Worm (Caenorhabditis elegans): ENCODE results near the gene frpr-16.

frpr-16 gene

DNA sequence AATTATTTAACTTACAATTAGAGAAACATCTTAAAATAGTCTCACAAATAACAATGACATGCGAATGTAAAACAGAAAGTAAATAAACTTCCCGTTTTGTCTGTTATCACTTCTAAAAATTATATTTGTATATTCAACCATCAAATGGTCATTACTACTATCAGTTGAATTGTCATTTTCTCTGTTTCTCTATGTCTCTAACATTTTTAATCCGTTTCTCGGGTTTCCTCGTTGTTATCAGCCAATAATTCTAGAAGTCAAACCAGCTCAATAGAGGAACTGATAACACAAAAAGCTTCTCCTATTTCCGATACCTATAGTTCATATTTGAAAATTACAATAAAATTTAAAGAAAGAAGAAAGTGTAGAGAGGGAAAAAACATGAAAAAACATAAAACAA, 4.4 kb downstream of the frpr-16 start:
- no peak for TF ChIP-seq nhr-21 (tag; optimal IDR thresholded peaks at IDR 0.05)
- TF ChIP-seq lin-13 (GFP tag; optimal IDR thresholded peaks at IDR 0.05), result peak; percentile 28
- no peak for TF ChIP-seq nhr-6 (tag; optimal IDR thresholded peaks at IDR 0.05)
- no peak for TF ChIP-seq unc-39 (tag; optimal IDR thresholded peaks at IDR 0.05)
- no peak for TF ChIP-seq ztf-1 (GFP tag; conservative IDR thresholded peaks at IDR 0.05)
- no peak for TF ChIP-seq dmd-4 (tag; optimal IDR thresholded peaks at IDR 0.05)
- TF ChIP-seq ceh-82 (tag; optimal IDR thresholded peaks at IDR 0.05), result no peak
- no peak for TF ChIP-seq ama-1 (optimal IDR thresholded peaks at IDR 0.05)
- TF ChIP-seq C34F6.9 (tag; optimal IDR thresholded peaks at IDR 0.05), result no peak
- TF ChIP-seq alr-1 (tag; optimal IDR thresholded peaks at IDR 0.05), result no peak
- TF ChIP-seq nhr-25 (tag; optimal IDR thresholded peaks at IDR 0.05), result no peak
- no peak for TF ChIP-seq ztf-11 (tag; optimal IDR thresholded peaks at IDR 0.05)
- no peak for TF ChIP-seq ztf-4 (tag; optimal IDR thresholded peaks at IDR 0.05)
- TF ChIP-seq nhr-237 (tag; optimal IDR thresholded peaks at IDR 0.05), result no peak
- no peak for TF ChIP-seq zag-1 (tag; optimal IDR thresholded peaks at IDR 0.05)
- TF ChIP-seq R02D3.7 (tag; optimal IDR thresholded peaks at IDR 0.05), result no peak
- TF ChIP-seq mdl-1 (tag; optimal IDR thresholded peaks at IDR 0.05), result no peak
- TF ChIP-seq nhr-12 (tag; optimal IDR thresholded peaks at IDR 0.05), result no peak
- TF ChIP-seq ZK546.5 (tag; optimal IDR thresholded peaks at IDR 0.05), result no peak
- peak; percentile 99 for TF ChIP-seq fos-1 (tag; optimal IDR thresholded peaks at IDR 0.05)
- peak; percentile 86 for TF ChIP-seq crh-2 (tag; optimal IDR thresholded peaks at IDR 0.05)
- TF ChIP-seq nhr-11 (tag; optimal IDR thresholded peaks at IDR 0.05), result no peak
- TF ChIP-seq unc-55 (GFP tag; optimal IDR thresholded peaks at IDR 0.05), result no peak
- no peak for TF ChIP-seq mbf-1 (tag; optimal IDR thresholded peaks at IDR 0.05)
- TF ChIP-seq egl-27 (tag; optimal IDR thresholded peaks at IDR 0.05), result peak; percentile 13
- TF ChIP-seq peb-1 (tag; optimal IDR thresholded peaks at IDR 0.05), result no peak
- no peak for TF ChIP-seq sem-4 (tag; optimal IDR thresholded peaks at IDR 0.05)
- peak; percentile 78 for TF ChIP-seq F13H6.1 (tag; optimal IDR thresholded peaks at IDR 0.05)
- TF ChIP-seq nhr-10 (tag; optimal IDR thresholded peaks at IDR 0.05), result no peak
- TF ChIP-seq nhr-23 (tag; optimal IDR thresholded peaks at IDR 0.05), result no peak
- TF ChIP-seq elt-1 (tag; optimal IDR thresholded peaks at IDR 0.05), result no peak
- TF ChIP-seq skn-1 (tag; optimal IDR thresholded peaks at IDR 0.05), result peak; percentile 89
- no peak for TF ChIP-seq Y55F3AM.14 (GFP tag; optimal IDR thresholded peaks at IDR 0.05)
- peak; percentile 74 for TF ChIP-seq gmeb-1 (tag; optimal IDR thresholded peaks at IDR 0.05)
- TF ChIP-seq mab-5 (tag; optimal IDR thresholded peaks at IDR 0.05), result no peak
- TF ChIP-seq elt-3 (tag; optimal IDR thresholded peaks at IDR 0.05), result no peak
- TF ChIP-seq nhr-129 (tag; optimal IDR thresholded peaks at IDR 0.05), result no peak
- TF ChIP-seq blmp-1 (tag; optimal IDR thresholded peaks at IDR 0.05; ENCODE audit: insufficient read depth), result no peak
- no peak for TF ChIP-seq aly-2 (tag; optimal IDR thresholded peaks at IDR 0.05)
- peak; percentile 84 for TF ChIP-seq sma-9 (GFP tag; optimal IDR thresholded peaks at IDR 0.05)
- TF ChIP-seq sma-9 (tag; optimal IDR thresholded peaks at IDR 0.05), result no peak
- peak in 1 of 2 experiments; percentile 56 for TF ChIP-seq lsy-2 (tag; optimal IDR thresholded peaks at IDR 0.05)
- TF ChIP-seq lin-11 (tag; optimal IDR thresholded peaks at IDR 0.05), result no peak
- TF ChIP-seq sma-3 (GFP tag; optimal IDR thresholded peaks at IDR 0.05), result peak; percentile 61
- TF ChIP-seq unc-62 (GFP tag; optimal IDR thresholded peaks at IDR 0.05), result no peak
- TF ChIP-seq lin-39 (tag; optimal IDR thresholded peaks at IDR 0.05), result no peak
- no peak for TF ChIP-seq nhr-77 (tag; optimal IDR thresholded peaks at IDR 0.05)

DNA sequence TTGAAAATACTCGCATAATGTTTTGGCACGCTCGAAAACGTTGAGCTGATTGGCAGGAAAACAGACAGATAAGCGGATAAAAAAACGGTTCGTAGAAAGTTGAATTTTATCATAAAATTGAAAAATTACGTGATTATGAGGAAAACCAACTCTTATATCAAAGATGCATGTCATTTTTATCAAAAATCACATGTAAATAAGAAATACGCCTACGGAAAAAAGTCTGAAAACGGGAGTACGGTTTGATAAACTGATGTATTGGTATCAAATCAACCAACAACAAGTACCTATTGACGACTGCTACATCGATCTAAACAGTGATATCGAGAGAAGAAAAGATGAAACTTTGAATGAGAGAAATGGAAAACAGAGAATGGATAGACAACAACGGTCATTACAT, 5.4 kb downstream of the frpr-16 start:
- TF ChIP-seq F13H6.1 (tag; optimal IDR thresholded peaks at IDR 0.05) (peak; percentile 3), crh-2 (tag; optimal IDR thresholded peaks at IDR 0.05) (peak; percentile 16), ZK546.5 (tag; optimal IDR thresholded peaks at IDR 0.05) (no peak), ama-1 (optimal IDR thresholded peaks at IDR 0.05) (no peak), nhr-129 (tag; optimal IDR thresholded peaks at IDR 0.05) (peak; percentile 7), fos-1 (tag; optimal IDR thresholded peaks at IDR 0.05) (peak; percentile 37)
